Fruit fly (Drosophila melanogaster) whole organism, pupa: Measurements from ENCODE around the gene Pkd2.
A peak's percentile ranks its signal among the peaks of the same experiment; 100 is the strongest.

Experiments
- CG10348 ChIP-seq: fragments of 200-800 bp; sonication (Bioruptor generic); IDR thresholded peaks from 2 replicates; pipeline ENCODE4 v1.3.6; 2022; ENCODE audit warnings: missing biosample characterization, missing genetic modification characterization
- CG12605 ChIP-seq: fragments of 200-800 bp; sonication (Bioruptor generic); IDR thresholded peaks from 2 replicates; pipeline ENCODE4 v1.3.6; 2022; ENCODE audit warnings: missing biosample characterization, missing genetic modification characterization
- CG13204 ChIP-seq: fragments of 200-800 bp; sonication (Bioruptor generic); optimal IDR thresholded peaks from 2 replicates; lab custom pipeline; 2018; ENCODE audit warnings: missing biosample characterization, mild to moderate bottlenecking, missing genetic modification characterization, moderate library complexity
- CG14655 ChIP-seq: fragments of 200-800 bp; sonication (Bioruptor generic); optimal IDR thresholded peaks from 3 replicates; lab custom pipeline; 2017; ENCODE audit warnings: mild to moderate bottlenecking, missing biosample characterization, missing genetic modification reagents, missing genetic modification characterization
- CG15710 ChIP-seq: fragments of 200-800 bp; sonication (Bioruptor generic); optimal IDR thresholded peaks from 2 replicates; lab custom pipeline; 2018; ENCODE audit warnings: missing biosample characterization, mild to moderate bottlenecking, missing genetic modification characterization, moderate library complexity
- CG17806 ChIP-seq: fragments of 200-800 bp; sonication (Bioruptor generic); optimal IDR thresholded peaks from 2 replicates; lab custom pipeline; 2018; ENCODE audit warnings: missing biosample characterization, mild to moderate bottlenecking, missing genetic modification characterization, moderate library complexity
- CG32121 ChIP-seq: fragments of 200-800 bp; sonication (Bioruptor generic); IDR thresholded peaks from 2 replicates; pipeline ENCODE4 v1.3.6; 2022; ENCODE audit warnings: missing biosample characterization, missing genetic modification characterization
- CG34367 ChIP-seq: fragments of 200-800 bp; sonication (Bioruptor generic); optimal IDR thresholded peaks from 2 replicates; lab custom pipeline; 2018; ENCODE audit warnings: missing biosample characterization, mild to moderate bottlenecking, missing genetic modification characterization
- CG4496 ChIP-seq: fragments of 200-800 bp; sonication (Bioruptor generic); IDR thresholded peaks from 3 replicates; pipeline ENCODE4 v1.3.6; 2022; ENCODE audit warnings: missing biosample characterization, missing genetic modification characterization
- CG8159 ChIP-seq: fragments of 200-800 bp; sonication (Bioruptor generic); optimal IDR thresholded peaks from 3 replicates; lab custom pipeline; 2018; ENCODE audit warnings: missing biosample characterization, mild to moderate bottlenecking, missing genetic modification characterization, moderate library complexity
- CG8301 ChIP-seq: fragments of 200-800 bp; sonication (Bioruptor generic); optimal IDR thresholded peaks from 2 replicates; lab custom pipeline; 2018; ENCODE audit warnings: missing biosample characterization, mild to moderate bottlenecking, missing genetic modification characterization
- CG9948 ChIP-seq: fragments of 200-800 bp; sonication (Bioruptor generic); optimal IDR thresholded peaks from 2 replicates; lab custom pipeline; 2018; ENCODE audit warnings: missing biosample characterization, mild to moderate bottlenecking, missing genetic modification characterization, moderate library complexity
- D1 ChIP-seq: fragments of 200-800 bp; sonication (Bioruptor generic); optimal IDR thresholded peaks from 2 replicates; lab custom pipeline; 2018; ENCODE audit warnings: missing biosample characterization, mild to moderate bottlenecking, missing genetic modification characterization, moderate library complexity
- EcR ChIP-seq: fragments of 200-800 bp; sonication (Bioruptor generic); optimal IDR thresholded peaks from 3 replicates; lab custom pipeline; 2019; ENCODE audit warnings: missing biosample characterization, missing genetic modification characterization, mild to moderate bottlenecking, moderate library complexity, missing genetic modification reagents
- Ets98B ChIP-seq: fragments of 200-800 bp; sonication (Bioruptor generic); IDR thresholded peaks from 2 replicates; pipeline ENCODE4 v1.3.6; 2022; ENCODE audit warnings: missing biosample characterization, missing genetic modification characterization
- Pif1A ChIP-seq: fragments of 200-800 bp; sonication (Bioruptor generic); optimal IDR thresholded peaks from 3 replicates; lab custom pipeline; 2016; ENCODE audit warnings: missing biosample characterization, missing genetic modification characterization
- Pif1B ChIP-seq: fragments of 200-800 bp; sonication (Bioruptor generic); optimal IDR thresholded peaks from 3 replicates; lab custom pipeline; 2016; ENCODE audit warnings: missing biosample characterization, missing genetic modification characterization
- Snoo ChIP-seq: fragments of 200-800 bp; sonication (Bioruptor generic); optimal IDR thresholded peaks from 3 replicates; lab custom pipeline; 2017; ENCODE audit warnings: missing biosample characterization, mild to moderate bottlenecking, missing genetic modification characterization, inconsistent platforms
- fd96Ca ChIP-seq: fragments of 200-800 bp; sonication (Bioruptor generic); IDR thresholded peaks from 3 replicates; pipeline ENCODE4 v1.3.6; 2022; ENCODE audit warnings: missing biosample characterization, missing genetic modification characterization
- gl ChIP-seq: fragments of 200-800 bp; sonication (Bioruptor generic); optimal IDR thresholded peaks from 2 replicates; lab custom pipeline; 2018; ENCODE audit warnings: missing biosample characterization, mild to moderate bottlenecking, missing genetic modification characterization
- rn ChIP-seq: fragments of 200-800 bp; sonication (Bioruptor generic); IDR thresholded peaks from 2 replicates; pipeline ENCODE4 v1.3.6; 2022; ENCODE audit warnings: missing biosample characterization, missing genetic modification characterization

Gene Pkd2

DNA sequence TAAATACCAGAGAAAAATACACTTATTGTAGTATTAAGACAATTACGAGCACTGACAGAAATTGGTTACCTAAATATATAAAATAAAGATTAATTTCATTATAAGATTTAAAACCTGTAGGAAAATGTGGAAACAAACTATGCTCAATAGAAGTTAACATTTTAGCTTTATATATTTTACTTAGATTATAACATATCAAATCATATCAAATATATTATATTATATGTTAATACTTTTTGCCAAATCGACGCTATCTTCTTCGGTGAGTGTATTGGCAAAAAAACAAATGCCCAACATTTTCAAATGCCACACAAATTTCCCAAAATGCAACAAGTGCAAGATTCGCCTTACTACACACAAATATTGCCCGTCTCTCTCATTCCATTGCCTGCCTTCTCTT is 34.0 kb upstream of the Pkd2 start:
- TF ChIP-seq CG14655 (peak; percentile 24), Pif1A (GFP tag; lab: Kevin White, UChicago) (no peak), CG4496 (GFP tag; lab: Robert Waterston, UW) (0 out of 3 replicates have a peak, but pooled peaks have one; percentile 43), Ets98B (peak; percentile 46), CG13204 (no peak), fd96Ca (GFP tag; lab: Robert Waterston, UW) (no peak), CG32121 (GFP tag; lab: Robert Waterston, UW) (peak; percentile 64)

DNA sequence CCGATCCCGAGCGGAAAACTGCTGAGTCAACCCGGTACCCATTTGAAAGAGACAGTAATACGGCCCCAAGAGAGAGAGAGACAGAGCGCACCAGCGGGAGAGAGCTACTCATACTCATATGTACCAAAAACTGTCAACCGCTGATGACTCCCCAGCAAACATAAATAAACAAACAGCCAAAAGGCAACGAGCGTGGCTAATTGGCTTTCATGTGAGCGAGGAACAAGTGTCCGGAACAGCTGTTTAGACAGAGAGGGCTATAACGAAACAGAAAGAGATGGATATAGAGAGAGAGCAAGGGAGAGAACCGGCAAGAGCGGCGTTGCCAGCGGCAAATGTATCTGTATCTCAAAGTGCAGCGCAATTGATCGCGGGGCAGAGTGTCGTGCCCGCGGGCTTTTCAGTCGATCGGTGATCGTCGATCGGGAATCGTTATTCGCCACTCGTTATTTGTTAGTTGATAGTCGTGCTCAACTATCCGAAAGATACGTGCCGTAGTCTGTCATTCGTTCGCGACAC is 32.1 kb upstream of the Pkd2 start:
- TF ChIP-seq Ets98B (peak; percentile 83), CG4496 (GFP tag; lab: Robert Waterston, UW) (peak; percentile 74), Pif1A (GFP tag; lab: Kevin White, UChicago) (peak; percentile 8), D1 (no peak), CG32121 (GFP tag; lab: Robert Waterston, UW) (peak; percentile 67), EcR (GFP tag; lab: Kevin White, UChicago) (no peak), fd96Ca (GFP tag; lab: Robert Waterston, UW) (peak; percentile 68), gl (tag; lab: Kevin White, UChicago) (no peak), Pif1B (GFP tag; lab: Kevin White, UChicago) (peak; percentile 30), CG34367 (no peak), CG17806 (tag; lab: Kevin White, UChicago) (no peak), CG10348 (GFP tag; lab: Robert Waterston, UW) (no peak), CG14655 (peak; percentile 35), CG13204 (peak; percentile 45)

DNA sequence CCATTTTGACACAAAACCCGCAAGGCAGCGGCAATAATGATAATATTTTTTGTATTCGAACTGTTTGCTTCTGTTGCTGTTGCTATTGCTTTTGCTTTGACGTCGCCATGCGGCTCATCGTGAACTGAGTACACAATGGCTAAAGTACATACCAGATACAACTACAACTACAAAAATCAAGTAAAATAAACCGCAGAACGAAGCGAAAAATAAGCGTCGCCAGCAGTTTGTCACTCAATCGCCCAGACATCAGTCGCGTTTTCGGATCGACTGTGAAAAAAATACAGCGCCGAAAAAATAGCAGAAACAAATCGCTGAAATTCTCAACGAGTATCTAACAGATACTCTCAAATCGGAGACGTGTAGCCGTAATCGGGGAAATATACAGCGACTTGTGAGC is 28.5 kb upstream of the Pkd2 start:
- TF ChIP-seq Pif1B (GFP tag; lab: Kevin White, UChicago) (no peak), CG4496 (GFP tag; lab: Robert Waterston, UW) (peak; percentile 60; the same call in 2 of the 3 replicates), Ets98B (peak; percentile 24; the same call in 1 of the 2 replicates), CG32121 (GFP tag; lab: Robert Waterston, UW) (peak; percentile 41; the same call in 1 of the 2 replicates)

DNA sequence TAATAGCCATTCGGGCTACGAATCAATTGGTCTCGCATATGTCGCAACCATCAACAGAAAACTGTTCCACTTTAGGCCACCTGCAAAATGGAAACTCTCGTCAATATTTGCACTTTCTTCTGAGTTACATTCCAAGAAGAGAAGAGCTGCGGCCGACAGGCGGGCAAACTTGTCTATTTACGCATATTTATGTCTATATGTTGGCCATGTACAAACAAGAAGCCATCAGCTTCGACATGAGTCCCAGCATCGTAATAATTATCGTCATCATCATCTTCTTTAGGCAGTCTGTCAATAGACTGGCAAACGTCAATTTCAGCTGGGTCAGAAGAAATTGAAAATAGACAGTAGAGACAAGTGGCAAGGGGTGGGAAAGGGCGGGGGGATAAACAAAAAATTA is 26.3 kb upstream of the Pkd2 start:
- TF ChIP-seq CG12605: no peak
- no peak for TF ChIP-seq gl (tag; lab: Kevin White, UChicago)
- no peak for TF ChIP-seq CG32121 (GFP tag; lab: Robert Waterston, UW)
- no peak for TF ChIP-seq CG15710 (tag; lab: Kevin White, UChicago)
- no peak for TF ChIP-seq CG8159
- TF ChIP-seq Snoo: no peak
- no peak for TF ChIP-seq Pif1B (GFP tag; lab: Kevin White, UChicago)
- no peak for TF ChIP-seq CG9948 (tag; lab: Kevin White, UChicago)
- no peak for TF ChIP-seq rn (GFP tag; lab: Robert Waterston, UW)
- TF ChIP-seq fd96Ca (GFP tag; lab: Robert Waterston, UW): no peak
- no peak for TF ChIP-seq EcR (GFP tag; lab: Kevin White, UChicago)
- TF ChIP-seq CG34367: no peak
- TF ChIP-seq, all 21 proteins: peak for 0

DNA sequence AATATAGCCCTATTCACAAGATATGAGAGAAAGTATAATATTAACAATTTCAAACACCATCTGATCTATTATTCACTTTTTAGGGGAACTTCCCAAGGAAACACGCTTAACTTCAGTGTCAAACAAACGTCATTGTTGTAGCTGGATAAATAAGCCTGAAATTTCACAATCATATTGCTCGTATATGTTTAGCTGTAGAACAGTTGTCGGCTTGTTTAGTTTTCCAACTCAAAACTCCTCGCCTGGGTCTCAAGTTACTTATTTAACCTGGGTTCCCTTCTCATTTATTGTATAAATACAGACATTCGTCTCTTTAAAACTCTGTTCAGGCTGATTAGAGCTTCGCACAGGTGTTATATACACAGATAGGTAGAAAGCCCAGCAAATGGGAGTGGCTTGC is 25.6 kb upstream of the Pkd2 start:
- no peak for TF ChIP-seq Snoo
- no peak for TF ChIP-seq CG13204
- TF ChIP-seq CG8159: no peak
- TF ChIP-seq CG4496 (GFP tag; lab: Robert Waterston, UW): no peak
- TF ChIP-seq D1: no peak
- TF ChIP-seq CG34367: no peak
- no peak for TF ChIP-seq rn (GFP tag; lab: Robert Waterston, UW)
- TF ChIP-seq CG17806 (tag; lab: Kevin White, UChicago): no peak
- TF ChIP-seq CG9948 (tag; lab: Kevin White, UChicago): no peak
- TF ChIP-seq Ets98B: no peak
- no peak for TF ChIP-seq CG14655
- TF ChIP-seq CG10348 (GFP tag; lab: Robert Waterston, UW): no peak
- TF ChIP-seq EcR (GFP tag; lab: Kevin White, UChicago): no peak
- no peak for TF ChIP-seq CG32121 (GFP tag; lab: Robert Waterston, UW)
- TF ChIP-seq fd96Ca (GFP tag; lab: Robert Waterston, UW): no peak
- no peak for TF ChIP-seq CG12605
- TF ChIP-seq CG8301: no peak
- TF ChIP-seq Pif1B (GFP tag; lab: Kevin White, UChicago): no peak
- TF ChIP-seq, all 21 proteins: peak for 0

DNA sequence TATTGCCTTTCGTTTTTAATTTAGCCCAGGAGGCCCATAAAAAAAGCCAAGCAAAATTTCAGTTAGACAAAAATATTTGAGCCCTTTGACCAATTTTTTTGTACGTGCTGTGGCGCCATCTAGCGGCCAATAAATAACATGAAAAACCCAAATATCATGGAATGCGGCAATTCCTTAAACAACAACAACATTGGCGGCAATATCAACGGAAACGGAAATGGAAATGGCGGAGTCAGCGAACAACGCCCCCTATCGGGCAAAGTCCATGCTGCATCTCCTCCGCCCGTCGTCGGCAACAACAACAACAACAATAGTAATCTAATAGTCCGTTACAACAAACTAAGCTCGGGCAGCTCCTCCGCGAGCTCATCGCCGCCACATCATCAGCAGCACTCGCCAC is 24.5 kb upstream of the Pkd2 start:
- TF ChIP-seq CG8301 (no peak), rn (GFP tag; lab: Robert Waterston, UW) (no peak), Pif1A (GFP tag; lab: Kevin White, UChicago) (no peak), EcR (GFP tag; lab: Kevin White, UChicago) (no peak), Snoo (no peak), CG4496 (GFP tag; lab: Robert Waterston, UW) (no peak), CG17806 (tag; lab: Kevin White, UChicago) (no peak), Ets98B (no peak), CG10348 (GFP tag; lab: Robert Waterston, UW) (no peak), CG34367 (no peak), Pif1B (GFP tag; lab: Kevin White, UChicago) (no peak), CG8159 (no peak), CG12605 (no peak), fd96Ca (GFP tag; lab: Robert Waterston, UW) (no peak), CG14655 (no peak), D1 (no peak), CG15710 (tag; lab: Kevin White, UChicago) (no peak), gl (tag; lab: Kevin White, UChicago) (no peak), CG32121 (GFP tag; lab: Robert Waterston, UW) (no peak), CG9948 (tag; lab: Kevin White, UChicago) (no peak)
